Worm (Caenorhabditis elegans) whole organism, L3 larva: ENCODE measurements around the gene clec-184.
A peak's percentile ranks its signal among the peaks of the same experiment; 100 is the strongest.

Source experiments
- ZK546.5 ChIP-seq: sonication (generic microtip); optimal IDR thresholded peaks from 2 replicates; lab custom pipeline; 2017; ENCODE audit warnings: missing biosample characterization, missing genetic modification characterization
- aly-2 ChIP-seq: fragments of 150-350 bp; optimal IDR thresholded peaks from 2 replicates; lab custom pipeline; 2014; ENCODE audit warnings: missing biosample characterization, missing genetic modification characterization
- ama-1 ChIP-seq: fragments of 150-350 bp; optimal IDR thresholded peaks from 2 replicates; lab custom pipeline; 2018
- ceh-16 ChIP-seq: sonication (generic microtip); optimal IDR thresholded peaks from 2 replicates; lab custom pipeline; 2017; ENCODE audit warnings: missing biosample characterization, missing genetic modification characterization
- ceh-28 ChIP-seq: fragments of 150-350 bp; optimal IDR thresholded peaks from 2 replicates; lab custom pipeline; 2014; ENCODE audit warnings: missing biosample characterization, missing genetic modification reagents, missing genetic modification characterization
- ceh-82 ChIP-seq: fragments of 150-350 bp; optimal IDR thresholded peaks from 2 replicates; lab custom pipeline; 2014; ENCODE audit warnings: missing biosample characterization, missing genetic modification characterization
- ceh-9 ChIP-seq: sonication (generic microtip); optimal IDR thresholded peaks from 2 replicates; lab custom pipeline; 2018; ENCODE audit warnings: missing biosample characterization, missing genetic modification characterization
- egl-27 ChIP-seq: sonication (generic microtip); optimal IDR thresholded peaks from 4 replicates; lab custom pipeline; 2017; ENCODE audit warnings: missing biosample characterization, missing genetic modification reagents, missing genetic modification characterization
- elt-1 ChIP-seq: fragments of 150-350 bp; optimal IDR thresholded peaks from 2 replicates; lab custom pipeline; 2014; ENCODE audit warnings: missing biosample characterization, missing genetic modification characterization
- elt-2 ChIP-seq: sonication (generic microtip); optimal IDR thresholded peaks from 2 replicates; lab custom pipeline; 2016; ENCODE audit warnings: missing genetic modification reagents, mild to moderate bottlenecking, missing genetic modification characterization, missing compliant biosample characterization
- fkh-10 ChIP-seq: sonication (generic microtip); optimal IDR thresholded peaks from 2 replicates; lab custom pipeline; 2017; ENCODE audit warnings: missing biosample characterization, missing genetic modification reagents, missing genetic modification characterization
- fkh-2 ChIP-seq: fragments of 150-350 bp; optimal IDR thresholded peaks from 2 replicates; lab custom pipeline; 2014; ENCODE audit warnings: missing biosample characterization, missing genetic modification reagents, missing genetic modification characterization
- fos-1 ChIP-seq: fragments of 150-350 bp; optimal IDR thresholded peaks from 2 replicates; lab custom pipeline; 2014; ENCODE audit warnings: missing biosample characterization, missing genetic modification characterization
- hmg-11 ChIP-seq: sonication (generic microtip); optimal IDR thresholded peaks from 2 replicates; lab custom pipeline; 2016; ENCODE audit warnings: missing genetic modification characterization, missing compliant biosample characterization
- lin-15B ChIP-seq: fragments of 150-350 bp; optimal IDR thresholded peaks from 2 replicates; lab custom pipeline; 2014; ENCODE audit warnings: missing biosample characterization, missing genetic modification characterization
- lin-39 ChIP-seq: fragments of 150-350 bp; optimal IDR thresholded peaks from 2 replicates; lab custom pipeline; 2018; ENCODE audit warnings: missing biosample characterization, missing genetic modification reagents, missing genetic modification characterization
- lsy-12 ChIP-seq: sonication (generic microtip); optimal IDR thresholded peaks from 2 replicates; lab custom pipeline; 2016; ENCODE audit warnings: mild to moderate bottlenecking, missing genetic modification characterization, missing compliant biosample characterization
- mdl-1 ChIP-seq: fragments of 150-350 bp; optimal IDR thresholded peaks from 2 replicates; lab custom pipeline; 2014; ENCODE audit warnings: missing biosample characterization, missing genetic modification characterization
- mml-1 ChIP-seq: fragments of 150-350 bp; sonication (generic microtip); optimal IDR thresholded peaks from 3 replicates; lab custom pipeline; 2014; ENCODE audit warnings: missing biosample characterization, missing genetic modification characterization
- nfya-1 ChIP-seq: sonication (generic microtip); optimal IDR thresholded peaks from 2 replicates; lab custom pipeline; 2017; ENCODE audit warnings: missing genetic modification characterization, mild to moderate bottlenecking, missing compliant biosample characterization, antibody characterized with exemption, moderate library complexity; ENCODE audit not compliant: insufficient read depth
- nhr-11 ChIP-seq: fragments of 150-350 bp; optimal IDR thresholded peaks from 2 replicates; lab custom pipeline; 2014; ENCODE audit warnings: missing biosample characterization, missing genetic modification characterization
- nhr-23 ChIP-seq: fragments of 150-350 bp; optimal IDR thresholded peaks from 2 replicates; lab custom pipeline; 2014; ENCODE audit warnings: missing biosample characterization, missing genetic modification reagents, missing genetic modification characterization
- nhr-25 ChIP-seq: sonication (generic microtip); optimal IDR thresholded peaks from 2 replicates; lab custom pipeline; 2017; ENCODE audit warnings: missing biosample characterization, missing genetic modification characterization
- nhr-28 ChIP-seq: fragments of 150-350 bp; optimal IDR thresholded peaks from 2 replicates; lab custom pipeline; 2014; ENCODE audit warnings: missing biosample characterization, missing genetic modification characterization
- nhr-43 ChIP-seq: sonication (generic microtip); optimal IDR thresholded peaks from 2 replicates; lab custom pipeline; 2016; ENCODE audit warnings: mild to moderate bottlenecking, missing genetic modification characterization, missing compliant biosample characterization; ENCODE audit not compliant: poor library complexity, severe bottlenecking
- nhr-67 ChIP-seq: fragments of 150-350 bp; optimal IDR thresholded peaks from 2 replicates; lab custom pipeline; 2014; ENCODE audit warnings: missing biosample characterization, missing genetic modification characterization
- pha-4 ChIP-seq: fragments of 150-350 bp; optimal IDR thresholded peaks from 2 replicates; lab custom pipeline; 2014; ENCODE audit warnings: missing biosample characterization, missing genetic modification reagents, missing genetic modification characterization
- sea-2 ChIP-seq: fragments of 150-350 bp; sonication (generic microtip); optimal IDR thresholded peaks from 4 replicates; lab custom pipeline; 2014; ENCODE audit warnings: missing biosample characterization, missing genetic modification reagents, missing genetic modification characterization
- skn-1 ChIP-seq: fragments of 150-350 bp; optimal IDR thresholded peaks from 2 replicates; lab custom pipeline; 2014; ENCODE audit warnings: missing biosample characterization, missing genetic modification characterization
- snpc-4 ChIP-seq: fragments of 150-350 bp; optimal IDR thresholded peaks from 2 replicates; lab custom pipeline; 2014; ENCODE audit warnings: missing biosample characterization, missing genetic modification characterization
- tbx-2 ChIP-seq: sonication (generic microtip); optimal IDR thresholded peaks from 2 replicates; lab custom pipeline; 2016; ENCODE audit warnings: mild to moderate bottlenecking, missing genetic modification characterization, missing compliant biosample characterization
- unc-39 ChIP-seq: sonication (generic microtip); optimal IDR thresholded peaks from 4 replicates; lab custom pipeline; 2017; ENCODE audit warnings: missing biosample characterization, missing genetic modification characterization
- unc-62 ChIP-seq: fragments of 150-350 bp; sonication (generic microtip); optimal IDR thresholded peaks from 4 replicates; lab custom pipeline; 2014; ENCODE audit warnings: missing biosample characterization, missing genetic modification reagents, missing genetic modification characterization
- ztf-11 ChIP-seq: fragments of 150-350 bp; optimal IDR thresholded peaks from 2 replicates; lab custom pipeline; 2014; ENCODE audit warnings: missing biosample characterization, missing genetic modification characterization
- ztf-4 ChIP-seq: fragments of 150-350 bp; optimal IDR thresholded peaks from 2 replicates; lab custom pipeline; 2014; ENCODE audit warnings: missing biosample characterization, missing genetic modification characterization

clec-184 gene

ce11 chrIV:12443936-12444335 lies 11.5 kb downstream of the clec-184 start, which contains the start of gene C25G4.2:
TSS of gene C25G4.2 (minus strand) at chrIV:12444035.
- TF ChIP-seq ztf-11 = no peak
- TF ChIP-seq ceh-16 (tag; lab: Kevin White, UChicago) = no peak
- no peak for TF ChIP-seq skn-1 (tag; lab: Kevin White, UChicago)
- TF ChIP-seq tbx-2 = no peak
- TF ChIP-seq lin-39 = no peak
- TF ChIP-seq unc-62 (GFP tag; lab: Kevin White, UChicago) = no peak
- no peak for TF ChIP-seq ZK546.5 (tag; lab: Kevin White, UChicago)
- TF ChIP-seq sea-2 (GFP tag; lab: Kevin White, UChicago) = no peak
- TF ChIP-seq egl-27 = no peak
- TF ChIP-seq ceh-82 (tag; lab: Kevin White, UChicago) = no peak
- TF ChIP-seq lin-15B (tag; lab: Kevin White, UChicago) = no peak
- no peak for TF ChIP-seq nhr-43 (tag; lab: Kevin White, UChicago)
- no peak for TF ChIP-seq unc-39 (tag; lab: Kevin White, UChicago)
- TF ChIP-seq hmg-11 (tag; lab: Kevin White, UChicago) = no peak
- no peak for TF ChIP-seq pha-4 (tag; lab: Kevin White, UChicago)
- no peak for TF ChIP-seq fos-1 (tag; lab: Kevin White, UChicago)
- no peak for TF ChIP-seq nhr-25

ce11 chrIV:12445463-12445934 lies 13.1 kb downstream of the clec-184 start, which contains the start of gene C25G4.3:
TSS of gene C25G4.3 (minus strand) at chrIV:12445884.
- TF ChIP-seq ztf-4 (no peak), lsy-12 (no peak), mdl-1 (tag; lab: Kevin White, UChicago) (no peak), unc-39 (tag; lab: Kevin White, UChicago) (no peak), ceh-82 (tag; lab: Kevin White, UChicago) (no peak)
- TF ChIP-seq, all 47 proteins: peak for 0

- TF ChIP-seq aly-2 (tag; lab: Kevin White, UChicago) = no peak
- TF ChIP-seq nhr-11 = no peak
- no peak for TF ChIP-seq ceh-28
- no peak for TF ChIP-seq ZK546.5 (tag; lab: Kevin White, UChicago)
- TF ChIP-seq lin-15B (tag; lab: Kevin White, UChicago) = peak; percentile 51
- no peak for TF ChIP-seq tbx-2
- TF ChIP-seq nhr-25 = peak; percentile 30
- no peak for TF ChIP-seq nfya-1 (tag; lab: Kevin White, UChicago)
- TF ChIP-seq fos-1 (tag; lab: Kevin White, UChicago) = no peak
- TF ChIP-seq nhr-67 (tag; lab: Kevin White, UChicago) = no peak
- no peak for TF ChIP-seq ceh-9 (tag; lab: Kevin White, UChicago)
- TF ChIP-seq fkh-10 = no peak
- no peak for TF ChIP-seq mdl-1 (tag; lab: Kevin White, UChicago)
- peak; percentile 38 for TF ChIP-seq nhr-23
- no peak for TF ChIP-seq unc-39 (tag; lab: Kevin White, UChicago)
- TF ChIP-seq sea-2 (GFP tag; lab: Kevin White, UChicago) = no peak
- peak; percentile 27 for TF ChIP-seq lin-39
- no peak for TF ChIP-seq snpc-4
- TF ChIP-seq egl-27 = no peak
- no peak for TF ChIP-seq ztf-11
- TF ChIP-seq elt-2 (tag; lab: Kevin White, UChicago) = no peak
- TF ChIP-seq nhr-43 (tag; lab: Kevin White, UChicago) = no peak
- no peak for TF ChIP-seq nhr-28
- no peak for TF ChIP-seq ztf-4
- TF ChIP-seq lsy-12 = no peak
- TF ChIP-seq pha-4 (tag; lab: Kevin White, UChicago) = no peak
- no peak for TF ChIP-seq ama-1 (lab: Kevin White, UChicago)
- no peak for TF ChIP-seq elt-1 (tag; lab: Kevin White, UChicago)
- no peak for TF ChIP-seq ceh-16 (tag; lab: Kevin White, UChicago)
Observed at ce11 chrIV:12451225-12451831, 18.9 kb downstream of the clec-184 start, which contains the start of gene dpy-26. TSS of gene dpy-26 (minus strand) at chrIV:12451335.

ce11 chrIV:12454115-12454514 lies 21.7 kb downstream of the clec-184 start, which contains the start of gene spe-44:
TSS of gene spe-44 (minus strand) at chrIV:12454215.
- TF ChIP-seq fkh-2 (tag; lab: Kevin White, UChicago) (no peak), tbx-2 (no peak), lin-39 (no peak), nfya-1 (tag; lab: Kevin White, UChicago) (no peak), pha-4 (tag; lab: Kevin White, UChicago) (no peak), sea-2 (GFP tag; lab: Kevin White, UChicago) (no peak), nhr-11 (no peak), ceh-82 (tag; lab: Kevin White, UChicago) (no peak), unc-39 (tag; lab: Kevin White, UChicago) (no peak), mml-1 (tag; lab: Kevin White, UChicago) (no peak), fkh-10 (no peak), mdl-1 (tag; lab: Kevin White, UChicago) (no peak)
